Fruit fly (Drosophila melanogaster) ovary, adult (tissue): ENCODE measurements around the gene CG12546.

ENCODE experiments used
- CG17801 ChIP-seq: fragments of 200-800 bp; optimal IDR thresholded peaks from 2 replicates; lab custom pipeline; 2019; ENCODE audit warnings: missing biosample characterization, mild to moderate bottlenecking, missing genetic modification characterization, moderate library complexity; ENCODE audit not compliant: partially characterized antibody

Gene CG12546

DNA sequence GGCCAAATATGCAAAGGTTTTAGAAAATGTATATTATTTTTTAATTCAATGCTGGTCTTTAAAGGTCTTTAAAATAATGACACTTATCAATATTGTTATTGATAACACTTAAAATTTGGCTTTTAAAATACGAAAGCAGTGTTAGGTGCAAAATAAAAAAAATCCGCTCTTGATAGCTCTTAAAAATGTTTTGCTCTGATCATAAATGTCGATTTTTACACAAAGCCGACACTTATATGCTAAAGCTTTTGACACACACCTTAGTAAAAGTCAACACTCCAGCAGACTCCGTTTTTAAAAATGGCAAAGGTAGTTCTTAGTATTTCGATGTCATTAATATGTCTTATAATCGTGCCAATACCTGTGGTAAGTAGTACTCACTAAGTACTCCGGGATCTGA is 48.3 kb downstream of the CG12546 start, which contains the start of gene CG33766:
TSS of gene CG33766 (plus strand) at position 301 of the 400 bp plus-strand sequence.
- no peak for TF ChIP-seq CG17801 (GFP tag; lab: Kevin White, UChicago)
